Fruit fly (Drosophila melanogaster) whole organism, embryonic: ENCODE data around the gene Rdh.

ENCODE experiments used
- Atf3 ChIP-seq: fragments of 200-800 bp; sonication (Bioruptor generic); optimal IDR thresholded peaks from 3 replicates; lab custom pipeline; 2016; ENCODE audit warnings: missing biosample characterization, missing genetic modification characterization
- Atf6 ChIP-seq: fragments of 200-800 bp; sonication (Bioruptor generic); IDR thresholded peaks from 2 replicates; pipeline ENCODE4 v1.3.6; 2022; ENCODE audit warnings: missing biosample characterization, missing genetic modification characterization
- CG10274 ChIP-seq: fragments of 200-800 bp; sonication (Bioruptor generic); optimal IDR thresholded peaks from 3 replicates; lab custom pipeline; 2017; ENCODE audit warnings: missing biosample characterization, mild to moderate bottlenecking, missing genetic modification characterization
- CG12219 ChIP-seq: fragments of 200-800 bp; sonication (Bioruptor generic); optimal IDR thresholded peaks from 3 replicates; lab custom pipeline; 2018; ENCODE audit warnings: missing biosample characterization, mild to moderate bottlenecking, missing genetic modification characterization
- CG14667 ChIP-seq: fragments of 200-800 bp; sonication (Bioruptor generic); IDR thresholded peaks from 2 replicates; pipeline ENCODE4 v1.3.6; 2022; ENCODE audit warnings: missing biosample characterization, missing genetic modification characterization
- CG14710 ChIP-seq: fragments of 200-800 bp; sonication (Bioruptor generic); optimal IDR thresholded peaks from 3 replicates; lab custom pipeline; 2019; ENCODE audit warnings: missing biosample characterization, mild to moderate bottlenecking, missing genetic modification characterization, moderate library complexity
- CG15011 ChIP-seq: fragments of 200-800 bp; sonication (Bioruptor generic); optimal IDR thresholded peaks from 3 replicates; lab custom pipeline; 2018; ENCODE audit warnings: missing biosample characterization, mild to moderate bottlenecking, missing genetic modification characterization
- CG1529 ChIP-seq: fragments of 200-800 bp; sonication (Bioruptor generic); optimal IDR thresholded peaks from 3 replicates; lab custom pipeline; 2018; ENCODE audit warnings: missing biosample characterization, missing genetic modification characterization
- CG16813 ChIP-seq: fragments of 200-800 bp; sonication (Bioruptor generic); IDR thresholded peaks from 3 replicates; pipeline ENCODE4 v1.3.6; 2022; ENCODE audit warnings: missing biosample characterization, missing genetic modification characterization; ENCODE audit not compliant: partially characterized antibody
- CG17328 ChIP-seq: fragments of 200-800 bp; sonication (Bioruptor generic); IDR thresholded peaks from 2 replicates; pipeline ENCODE4 v1.3.6; 2022; ENCODE audit warnings: missing biosample characterization, missing genetic modification characterization
- CG2202 ChIP-seq: fragments of 200-800 bp; sonication (Bioruptor generic); optimal IDR thresholded peaks from 2 replicates; lab custom pipeline; 2018; ENCODE audit warnings: missing biosample characterization, mild to moderate bottlenecking, missing genetic modification characterization
- CG2889 ChIP-seq: fragments of 200-800 bp; sonication (Bioruptor generic); IDR thresholded peaks from 3 replicates; pipeline ENCODE4 v1.3.6; 2022; ENCODE audit warnings: missing biosample characterization, missing genetic modification characterization
- CG33557 ChIP-seq: fragments of 200-800 bp; sonication (Bioruptor generic); optimal IDR thresholded peaks from 2 replicates; lab custom pipeline; 2019; ENCODE audit warnings: missing biosample characterization, mild to moderate bottlenecking, missing genetic modification characterization, moderate library complexity
- CG34422 ChIP-seq: fragments of 200-800 bp; sonication (Bioruptor generic); IDR thresholded peaks from 3 replicates; pipeline ENCODE4 v1.3.6; 2022; ENCODE audit warnings: missing biosample characterization, missing genetic modification characterization
- CG6683 ChIP-seq: fragments of 200-800 bp; sonication (Bioruptor generic); optimal IDR thresholded peaks from 2 replicates; lab custom pipeline; 2017; ENCODE audit warnings: missing biosample characterization, mild to moderate bottlenecking, missing genetic modification characterization, missing genetic modification reagents
- CG8944 ChIP-seq: fragments of 200-800 bp; sonication (Bioruptor generic); optimal IDR thresholded peaks from 3 replicates; lab custom pipeline; 2016; ENCODE audit warnings: missing biosample characterization, missing genetic modification characterization
- D19A ChIP-seq: fragments of 200-800 bp; optimal IDR thresholded peaks from 3 replicates; lab custom pipeline; 2019; ENCODE audit warnings: missing biosample characterization, mild to moderate bottlenecking, missing genetic modification characterization, moderate library complexity
- D19B ChIP-seq: fragments of 200-800 bp; sonication (Bioruptor generic); optimal IDR thresholded peaks from 2 replicates; lab custom pipeline; 2017; ENCODE audit warnings: missing biosample characterization, mild to moderate bottlenecking, missing genetic modification characterization
- Hr78 ChIP-seq, 2 experiments: fragments of 200-800 bp in 1 of 2; fragments of >200 bp in 1 of 2; sonication (Bioruptor generic) in 1 of 2; optimal IDR thresholded peaks; 2 replicates each; lab custom pipeline; 2017 to 2019; ENCODE audit warnings: missing biosample characterization in 2 of 2, missing genetic modification characterization in 2 of 2, mild to moderate bottlenecking in 1 of 2, moderate library complexity in 1 of 2
- Med ChIP-seq: fragments of 200-800 bp; sonication (Bioruptor generic); peaks from one replicate; lab custom pipeline; 2016; ENCODE audit warnings: missing biosample characterization, missing genetic modification characterization, mild to moderate bottlenecking, inconsistent platforms, moderate library complexity
- NfI ChIP-seq: fragments of 200-800 bp; sonication (Bioruptor generic); optimal IDR thresholded peaks from 3 replicates; lab custom pipeline; 2018; ENCODE audit warnings: missing biosample characterization, mild to moderate bottlenecking, missing genetic modification characterization, moderate library complexity
- Optix ChIP-seq: fragments of 200-800 bp; sonication (Bioruptor generic); IDR thresholded peaks from 3 replicates; pipeline ENCODE4 v1.3.6; 2022; ENCODE audit warnings: missing biosample characterization, missing genetic modification characterization
- Poxn ChIP-seq: fragments of 200-800 bp; sonication (Bioruptor generic); IDR thresholded peaks from 2 replicates; pipeline ENCODE4 v1.3.6; 2022; ENCODE audit warnings: missing biosample characterization, missing genetic modification characterization
- ara ChIP-seq: fragments of 200-800 bp; sonication (Bioruptor generic); IDR thresholded peaks from 2 replicates; pipeline ENCODE4 v1.3.6; 2022; ENCODE audit warnings: missing biosample characterization, missing genetic modification characterization
- chif ChIP-seq, 2 experiments: fragments of 200-800 bp; sonication (Bioruptor generic); optimal IDR thresholded peaks; 3 replicates each; lab custom pipeline; 2016; ENCODE audit warnings: missing biosample characterization in 2 of 2, missing genetic modification characterization in 2 of 2
- chinmo ChIP-seq: fragments of 200-800 bp; sonication (Bioruptor generic); IDR thresholded peaks from 4 replicates; pipeline ENCODE4 v1.3.6; 2022; ENCODE audit warnings: missing biosample characterization, missing genetic modification characterization; ENCODE audit not compliant: partially characterized antibody
- eve ChIP-seq, 2 experiments: fragments of >200 bp; optimal IDR thresholded peaks; 2 replicates each; lab custom pipeline; 2017; ENCODE audit warnings: missing biosample characterization in 2 of 2, missing genetic modification characterization in 2 of 2
- eyg ChIP-seq: fragments of 200-800 bp; sonication (Bioruptor generic); optimal IDR thresholded peaks from 3 replicates; lab custom pipeline; 2016; ENCODE audit warnings: missing biosample characterization, missing genetic modification characterization
- hth ChIP-seq: fragments of >200 bp; optimal IDR thresholded peaks from 2 replicates; lab custom pipeline; 2017; ENCODE audit warnings: inconsistent platforms
- kni ChIP-seq: fragments of 200-800 bp; sonication (Bioruptor generic); optimal IDR thresholded peaks from 3 replicates; lab custom pipeline; 2017; ENCODE audit warnings: mild to moderate bottlenecking, missing biosample characterization, missing genetic modification reagents, missing genetic modification characterization
- mam ChIP-seq: fragments of 200-800 bp; sonication (Bioruptor generic); optimal IDR thresholded peaks from 3 replicates; lab custom pipeline; 2016; ENCODE audit warnings: missing biosample characterization, missing genetic modification characterization
- mld ChIP-seq: fragments of 200-800 bp; sonication (Bioruptor generic); IDR thresholded peaks from 3 replicates; pipeline ENCODE4 v1.3.6; 2022; ENCODE audit warnings: missing biosample characterization, missing genetic modification characterization; ENCODE audit not compliant: partially characterized antibody
- nau ChIP-seq: fragments of 200-800 bp; sonication (Bioruptor generic); optimal IDR thresholded peaks from 3 replicates; lab custom pipeline; 2017; ENCODE audit warnings: missing biosample characterization, mild to moderate bottlenecking, missing genetic modification characterization, missing genetic modification reagents
- oc ChIP-seq: fragments of 200-800 bp; sonication (Bioruptor generic); optimal IDR thresholded peaks from 2 replicates; lab custom pipeline; 2018; ENCODE audit warnings: missing biosample characterization, mild to moderate bottlenecking, missing genetic modification characterization, moderate library complexity
- odd ChIP-seq: fragments of 200-800 bp; sonication (Bioruptor generic); optimal IDR thresholded peaks from 2 replicates; lab custom pipeline; 2017; ENCODE audit warnings: missing biosample characterization, mild to moderate bottlenecking, missing genetic modification characterization
- pan ChIP-seq, 4 experiments: fragments of >200 bp in 3 of 4; fragments of 200-800 bp in 1 of 4; sonication (Bioruptor generic) in 1 of 4; optimal IDR thresholded peaks in 3 of 4; IDR thresholded peaks in 1 of 4; 2 replicates each; pipeline versions ENCODE4 v1.3.6 to Lab custom; 2017 to 2022; ENCODE audit warnings: missing biosample characterization in 2 of 4, missing genetic modification characterization in 2 of 4, mixed read lengths in 1 of 4
- pb ChIP-seq: fragments of 200-800 bp; sonication (Bioruptor generic); optimal IDR thresholded peaks from 3 replicates; lab custom pipeline; 2016; ENCODE audit warnings: missing biosample characterization, missing genetic modification characterization
- prd ChIP-seq, 3 experiments: fragments of >200 bp in 2 of 3; fragments of 200-800 bp in 1 of 3; sonication (Bioruptor generic) in 1 of 3; optimal IDR thresholded peaks in 2 of 3; IDR thresholded peaks in 1 of 3; 2 replicates in 2 of 3; 3 replicates in 1 of 3; pipeline versions ENCODE4 v1.3.6 to Lab custom; 2017 to 2022; ENCODE audit warnings: missing biosample characterization in 1 of 3, missing genetic modification characterization in 1 of 3
- pros ChIP-seq: fragments of 200-800 bp; sonication (Bioruptor generic); optimal IDR thresholded peaks from 3 replicates; lab custom pipeline; 2019; ENCODE audit warnings: missing biosample characterization, mild to moderate bottlenecking, missing genetic modification characterization, moderate library complexity
- psq ChIP-seq: fragments of 200-800 bp; sonication (Bioruptor generic); optimal IDR thresholded peaks from 2 replicates; lab custom pipeline; 2017; ENCODE audit warnings: missing biosample characterization, missing genetic modification characterization
- row ChIP-seq: fragments of 200-800 bp; sonication (Bioruptor generic); IDR thresholded peaks from 3 replicates; pipeline ENCODE4 v1.3.6; 2022; ENCODE audit warnings: missing biosample characterization, missing genetic modification characterization
- sens ChIP-seq: fragments of 200-800 bp; sonication (Bioruptor generic); peaks from one replicate; lab custom pipeline; 2016; ENCODE audit warnings: missing biosample characterization, missing genetic modification characterization
- slou ChIP-seq: fragments of 200-800 bp; sonication (Bioruptor generic); optimal IDR thresholded peaks from 3 replicates; lab custom pipeline; 2016; ENCODE audit warnings: missing biosample characterization, missing genetic modification characterization
- tll ChIP-seq, 2 experiments: fragments of 200-800 bp in 1 of 2; fragments of >200 bp in 1 of 2; sonication (Bioruptor generic) in 1 of 2; optimal IDR thresholded peaks; 2 replicates each; lab custom pipeline; 2017 to 2019; ENCODE audit warnings: missing biosample characterization in 2 of 2, missing genetic modification characterization in 2 of 2, mild to moderate bottlenecking in 1 of 2, moderate library complexity in 1 of 2
- z ChIP-seq: fragments of 200-800 bp; sonication (Bioruptor generic); IDR thresholded peaks from 3 replicates; pipeline ENCODE4 v1.3.6; 2022; ENCODE audit warnings: missing biosample characterization, missing genetic modification characterization
- zen ChIP-seq: fragments of 200-800 bp; sonication (Bioruptor generic); optimal IDR thresholded peaks from 3 replicates; lab custom pipeline; 2018; ENCODE audit warnings: missing biosample characterization, mild to moderate bottlenecking, missing genetic modification characterization, moderate library complexity
- zf30C ChIP-seq: fragments of 200-800 bp; sonication (Bioruptor generic); optimal IDR thresholded peaks from 3 replicates; lab custom pipeline; 2018; ENCODE audit warnings: missing biosample characterization, mild to moderate bottlenecking, missing genetic modification characterization
- zfh1 ChIP-seq: fragments of 200-800 bp; sonication (Bioruptor generic); IDR thresholded peaks from 3 replicates; pipeline ENCODE4 v1.3.6; 2022; ENCODE audit warnings: missing biosample characterization, missing genetic modification characterization

Gene Rdh

DNA sequence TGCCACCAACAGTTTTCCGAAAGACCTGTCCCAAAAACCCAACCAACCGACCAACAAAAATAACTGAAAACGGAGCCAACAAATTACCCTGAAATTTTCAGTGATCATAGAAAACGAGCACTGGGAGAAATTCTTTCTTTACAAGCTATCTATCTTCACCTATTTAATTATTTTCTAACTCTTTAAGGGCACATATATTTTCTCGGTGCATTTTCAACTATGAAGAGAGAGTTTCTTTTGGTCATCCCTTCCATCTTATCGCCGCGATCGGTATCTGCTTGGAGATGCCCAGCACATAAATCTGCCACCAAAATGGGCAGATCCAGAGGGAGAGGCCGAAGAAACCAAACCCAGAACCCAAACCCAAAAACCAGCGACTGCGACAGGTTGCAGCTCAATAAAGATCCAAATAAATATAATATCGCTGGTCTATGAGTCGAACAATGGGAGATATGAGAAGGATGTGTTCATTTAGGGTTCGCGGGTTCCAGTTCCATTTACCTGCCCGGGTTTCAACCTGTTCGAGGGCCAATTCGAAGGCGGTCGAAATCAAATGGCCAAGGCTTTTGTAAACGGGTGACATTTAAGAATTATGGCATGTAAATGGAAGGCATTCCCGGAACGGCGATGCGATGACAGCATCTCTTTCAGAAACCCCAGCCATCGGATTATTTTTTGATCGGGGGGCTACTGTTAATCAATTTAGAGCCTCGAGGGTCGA lies 17.9 kb downstream of the Rdh start (continued):
- TF ChIP-seq NfI (GFP tag; lab: Kevin White, UChicago) (no peak), CG8944 (GFP tag; lab: Kevin White, UChicago) (no peak), eyg (GFP tag; lab: Kevin White, UChicago) (no peak), ara (GFP tag; lab: Robert Waterston, UW) (no peak), CG1529 (GFP tag; lab: Kevin White, UChicago) (no peak), eve (GFP tag; optimal IDR thresholded peaks at IDR 0.05; lab: Kevin White, UChicago) (no peak), CG2889 (no peak), CG33557 (GFP tag; lab: Kevin White, UChicago) (peak; percentile 48), D19A (no peak), Atf6 (no peak), odd (GFP tag; lab: Kevin White, UChicago) (no peak), Med (GFP tag; lab: Kevin White, UChicago) (peak; percentile 41), hth (peak; percentile 64), nau (GFP tag; lab: Kevin White, UChicago) (no peak), row (GFP tag; lab: Robert Waterston, UW) (peak; percentile 55; the same call in 2 of the 3 replicates), CG14710 (tag; lab: Kevin White, UChicago) (peak; percentile 8), kni (GFP tag; lab: Kevin White, UChicago) (peak; percentile 86), CG14667 (no peak), CG34422 (0 out of 3 replicates have a peak, but pooled peaks have one; percentile 11), chif (GFP tag; optimal IDR thresholded peaks at IDR 0.05; lab: Kevin White, UChicago) (peak in 1 of 2 experiments; percentile 44), zfh1 (GFP tag; lab: Robert Waterston, UW) (peak; percentile 35; the same call in 1 of the 3 replicates), CG17328 (GFP tag; lab: Robert Waterston, UW) (0 out of 2 replicates have a peak, but pooled peaks have one; percentile 18), pan (optimal IDR thresholded peaks at IDR 0.05; lab: Kevin White, UChicago) (no peak), pan (GFP tag; optimal IDR thresholded peaks at IDR 0.05 in 1 of 2, IDR thresholded peaks at IDR 0.05 in 1 of 2) (no peak), tll (GFP tag; optimal IDR thresholded peaks at IDR 0.05; lab: Kevin White, UChicago) (no peak), chinmo (GFP tag; lab: Robert Waterston, UW) (no peak), D19B (GFP tag; lab: Kevin White, UChicago) (no peak), pb (no peak), Poxn (no peak), Atf3 (no peak), zf30C (GFP tag; lab: Kevin White, UChicago) (peak; percentile 97), CG2202 (tag; lab: Kevin White, UChicago) (no peak), mld (no peak), CG10274 (no peak), CG12219 (GFP tag; lab: Kevin White, UChicago) (no peak), Hr78 (GFP tag; optimal IDR thresholded peaks at IDR 0.05; lab: Kevin White, UChicago) (no peak), pros (GFP tag; lab: Kevin White, UChicago) (peak; percentile 39), zen (tag; lab: Kevin White, UChicago) (no peak), mam (no peak), slou (no peak), psq (GFP tag; lab: Kevin White, UChicago) (no peak), CG6683 (GFP tag; lab: Kevin White, UChicago) (no peak), CG15011 (GFP tag; lab: Kevin White, UChicago) (no peak), prd (optimal IDR thresholded peaks at IDR 0.05; lab: Kevin White, UChicago) (no peak), prd (GFP tag; IDR thresholded peaks at IDR 0.05; lab: Robert Waterston, UW) (peak; percentile 38; the same call in 2 of the 3 replicates), CG16813 (GFP tag; lab: Robert Waterston, UW) (no peak), sens (GFP tag; lab: Kevin White, UChicago) (peak; percentile 89), Optix (no peak), oc (no peak), z (GFP tag; lab: Robert Waterston, UW) (0 out of 3 replicates have a peak, but pooled peaks have one; percentile 26)
